Fruit fly (Drosophila melanogaster) whole organism, prepupa: ENCODE results near the gene CG43902.

Experiments
- CG15336 ChIP-seq: fragments of 200-800 bp; sonication (Bioruptor generic); IDR thresholded peaks from 2 replicates; pipeline ENCODE4 v1.3.6; 2022; ENCODE audit warnings: missing biosample characterization, missing genetic modification characterization
- CG7368 ChIP-seq: fragments of 200-800 bp; sonication (Bioruptor generic); optimal IDR thresholded peaks from 3 replicates; lab custom pipeline; 2016; ENCODE audit warnings: missing biosample characterization, missing genetic modification characterization
- Eip75B ChIP-seq: fragments of 200-800 bp; sonication (Bioruptor generic); optimal IDR thresholded peaks from 3 replicates; lab custom pipeline; 2016; ENCODE audit warnings: missing biosample characterization, missing genetic modification characterization
- Sox14 ChIP-seq: fragments of 200-800 bp; sonication (Bioruptor generic); optimal IDR thresholded peaks from 3 replicates; lab custom pipeline; 2016; ENCODE audit warnings: missing biosample characterization, missing genetic modification characterization

- TF ChIP-seq Eip75B (GFP tag; lab: Kevin White, UChicago) (no peak), Sox14 (GFP tag; lab: Kevin White, UChicago) (no peak), CG15336 (GFP tag; lab: Robert Waterston, UW) (no peak), CG7368 (no peak)
Measured at dm6 chrX:10115582-10116207, 42.5 kb upstream of the CG43902 start.
